Fruit fly (Drosophila melanogaster) whole organism, embryonic: Measurements from ENCODE around the gene slpr.
A peak's percentile ranks its signal among the peaks of the same experiment; 100 is the strongest.

Experiments
- Awh ChIP-seq: fragments of 200-800 bp; sonication (Bioruptor generic); IDR thresholded peaks from 2 replicates; pipeline ENCODE4, ENCODE4 v1.3.6; 2022; ENCODE audit warnings: missing biosample characterization, missing genetic modification characterization
- CG11504 ChIP-seq: fragments of 200-800 bp; sonication (Bioruptor generic); optimal IDR thresholded peaks from 3 replicates; lab custom pipeline; 2019; ENCODE audit warnings: missing biosample characterization, mild to moderate bottlenecking, missing genetic modification characterization, moderate library complexity
- CG11560 ChIP-seq: fragments of 200-800 bp; sonication (Bioruptor generic); IDR thresholded peaks from 3 replicates; pipeline ENCODE4 v1.3.6; 2022; ENCODE audit warnings: missing biosample characterization, missing genetic modification characterization
- CG12219 ChIP-seq: fragments of 200-800 bp; sonication (Bioruptor generic); optimal IDR thresholded peaks from 3 replicates; lab custom pipeline; 2018; ENCODE audit warnings: missing biosample characterization, mild to moderate bottlenecking, missing genetic modification characterization
- CG12391 ChIP-seq: fragments of 200-800 bp; sonication (Bioruptor generic); optimal IDR thresholded peaks from 3 replicates; lab custom pipeline; 2018; ENCODE audit warnings: missing biosample characterization, mild to moderate bottlenecking, missing genetic modification characterization, moderate library complexity
- CG13624 ChIP-seq: fragments of 200-800 bp; sonication (Bioruptor generic); optimal IDR thresholded peaks from 2 replicates; lab custom pipeline; 2016; ENCODE audit warnings: missing biosample characterization, missing genetic modification characterization
- CG14710 ChIP-seq: fragments of 200-800 bp; sonication (Bioruptor generic); optimal IDR thresholded peaks from 3 replicates; lab custom pipeline; 2019; ENCODE audit warnings: missing biosample characterization, mild to moderate bottlenecking, missing genetic modification characterization, moderate library complexity
- CG1647 ChIP-seq: fragments of 200-800 bp; sonication (Bioruptor generic); optimal IDR thresholded peaks from 3 replicates; lab custom pipeline; 2016; ENCODE audit warnings: missing biosample characterization, missing genetic modification characterization
- CG17802 ChIP-seq: fragments of 200-800 bp; sonication (Bioruptor generic); optimal IDR thresholded peaks from 2 replicates; lab custom pipeline; 2018; ENCODE audit warnings: missing biosample characterization, mild to moderate bottlenecking, missing genetic modification characterization, moderate library complexity
- CG17829 ChIP-seq: fragments of 200-800 bp; optimal IDR thresholded peaks from 2 replicates; lab custom pipeline; 2019; ENCODE audit warnings: missing biosample characterization, mild to moderate bottlenecking, missing genetic modification characterization, moderate library complexity
- CG18764 ChIP-seq: fragments of 200-800 bp; sonication (Bioruptor generic); optimal IDR thresholded peaks from 3 replicates; lab custom pipeline; 2016; ENCODE audit warnings: missing biosample characterization, missing genetic modification characterization
- CG30403 ChIP-seq: fragments of 200-800 bp; sonication (Bioruptor generic); optimal IDR thresholded peaks from 3 replicates; lab custom pipeline; 2016; ENCODE audit warnings: missing biosample characterization, missing genetic modification characterization
- CG6854 ChIP-seq: fragments of 200-800 bp; sonication (Bioruptor generic); optimal IDR thresholded peaks from 3 replicates; lab custom pipeline; 2017; ENCODE audit warnings: missing biosample characterization, mild to moderate bottlenecking, missing genetic modification characterization
- CG7556 ChIP-seq: fragments of 200-800 bp; sonication (Bioruptor generic); optimal IDR thresholded peaks from 2 replicates; lab custom pipeline; 2017; ENCODE audit warnings: missing biosample characterization, mild to moderate bottlenecking, missing genetic modification characterization
- CG9215 ChIP-seq: fragments of 200-800 bp; sonication (Bioruptor generic); IDR thresholded peaks from 2 replicates; pipeline ENCODE4 v1.3.6; 2022; ENCODE audit warnings: missing biosample characterization, missing genetic modification characterization
- CG9932 ChIP-seq: fragments of 200-800 bp; sonication (Bioruptor generic); IDR thresholded peaks from 2 replicates; pipeline ENCODE4 v1.3.6; 2022; ENCODE audit warnings: missing biosample characterization, missing genetic modification characterization
- Deaf1 ChIP-seq: fragments of 200-800 bp; optimal IDR thresholded peaks from 3 replicates; lab custom pipeline; 2019; ENCODE audit warnings: missing biosample characterization, mild to moderate bottlenecking, missing genetic modification characterization, moderate library complexity
- Dip3 ChIP-seq: fragments of 200-800 bp; sonication (Bioruptor generic); optimal IDR thresholded peaks from 3 replicates; lab custom pipeline; 2016; ENCODE audit warnings: missing biosample characterization, missing genetic modification characterization
- Doc2 ChIP-seq: fragments of 200-800 bp; sonication (Bioruptor generic); IDR thresholded peaks from 2 replicates; pipeline ENCODE4 v1.3.6; 2022; ENCODE audit warnings: missing biosample characterization, missing genetic modification characterization
- ERR ChIP-seq: fragments of 200-800 bp; sonication (Bioruptor generic); optimal IDR thresholded peaks from 2 replicates; lab custom pipeline; 2016; ENCODE audit warnings: missing biosample characterization, missing genetic modification characterization
- Hr3 ChIP-seq: fragments of 200-800 bp; sonication (Bioruptor generic); optimal IDR thresholded peaks from 3 replicates; lab custom pipeline; 2016; ENCODE audit warnings: missing biosample characterization, missing genetic modification characterization
- MBD-R2 ChIP-seq: fragments of 200-800 bp; sonication (Bioruptor generic); IDR thresholded peaks from 2 replicates; pipeline ENCODE4 v1.3.6; 2022; ENCODE audit warnings: missing biosample characterization, missing genetic modification characterization
- Ptx1 ChIP-seq: fragments of 200-800 bp; sonication (Bioruptor generic); IDR thresholded peaks from 2 replicates; pipeline ENCODE4 v1.3.6; 2022; ENCODE audit warnings: missing biosample characterization, missing genetic modification characterization
- Xbp1 ChIP-seq: fragments of 200-800 bp; sonication (Bioruptor generic); optimal IDR thresholded peaks from 3 replicates; lab custom pipeline; 2016; ENCODE audit warnings: missing biosample characterization, mild to moderate bottlenecking, missing genetic modification characterization
- al ChIP-seq: fragments of 200-800 bp; sonication (Bioruptor generic); IDR thresholded peaks from 2 replicates; pipeline ENCODE4 v1.3.6; 2022; ENCODE audit warnings: missing biosample characterization, missing genetic modification characterization
- ara ChIP-seq: fragments of 200-800 bp; sonication (Bioruptor generic); IDR thresholded peaks from 2 replicates; pipeline ENCODE4 v1.3.6; 2022; ENCODE audit warnings: missing biosample characterization, missing genetic modification characterization
- br ChIP-seq: fragments of >200 bp; optimal IDR thresholded peaks from 2 replicates; lab custom pipeline; 2017
- cas ChIP-seq: fragments of 200-800 bp; sonication (Bioruptor generic); IDR thresholded peaks from 2 replicates; pipeline ENCODE4 v1.3.6; 2022; ENCODE audit warnings: missing biosample characterization, missing genetic modification characterization
- corto ChIP-seq: fragments of 200-800 bp; sonication (Bioruptor generic); optimal IDR thresholded peaks from 2 replicates; lab custom pipeline; 2016; ENCODE audit warnings: missing biosample characterization, mild to moderate bottlenecking, missing genetic modification characterization, moderate library complexity
- cwo ChIP-seq: fragments of 200-800 bp; sonication (Bioruptor generic); optimal IDR thresholded peaks from 3 replicates; lab custom pipeline; 2017; ENCODE audit warnings: missing biosample characterization, missing genetic modification characterization, mild to moderate bottlenecking, moderate library complexity, missing genetic modification reagents
- dati ChIP-seq: fragments of 200-800 bp; sonication (Bioruptor generic); IDR thresholded peaks from 2 replicates; pipeline ENCODE4 v1.3.6; 2022; ENCODE audit warnings: missing biosample characterization, missing genetic modification characterization
- dimm ChIP-seq: fragments of 200-800 bp; sonication (Bioruptor generic); IDR thresholded peaks from 2 replicates; pipeline ENCODE4 v1.3.6; 2022; ENCODE audit warnings: missing biosample characterization, missing genetic modification characterization
- emc ChIP-seq: fragments of 200-800 bp; sonication (Bioruptor generic); optimal IDR thresholded peaks from 2 replicates; lab custom pipeline; 2016; ENCODE audit warnings: missing biosample characterization, missing genetic modification characterization
- exex ChIP-seq: fragments of 200-800 bp; sonication (Bioruptor generic); optimal IDR thresholded peaks from 4 replicates; lab custom pipeline; 2018; ENCODE audit warnings: missing biosample characterization, mild to moderate bottlenecking, missing genetic modification characterization, moderate library complexity
- h ChIP-seq: fragments of >200 bp; optimal IDR thresholded peaks from 2 replicates; lab custom pipeline; 2017
- hbn ChIP-seq: fragments of 200-800 bp; sonication (Bioruptor generic); IDR thresholded peaks from 2 replicates; pipeline ENCODE4 v1.3.6; 2022; ENCODE audit warnings: missing biosample characterization, missing genetic modification characterization; ENCODE audit not compliant: partially characterized antibody
- hth ChIP-seq: fragments of >200 bp; optimal IDR thresholded peaks from 2 replicates; lab custom pipeline; 2017; ENCODE audit warnings: inconsistent platforms
- kah ChIP-seq: fragments of 200-800 bp; sonication (Bioruptor generic); optimal IDR thresholded peaks from 2 replicates; lab custom pipeline; 2018; ENCODE audit warnings: missing biosample characterization, mild to moderate bottlenecking, missing genetic modification characterization
- lbe ChIP-seq: fragments of 200-800 bp; sonication (Bioruptor generic); optimal IDR thresholded peaks from 2 replicates; lab custom pipeline; 2016; ENCODE audit warnings: missing biosample characterization, mild to moderate bottlenecking, missing genetic modification characterization
- lmd ChIP-seq: fragments of 200-800 bp; sonication (Bioruptor generic); IDR thresholded peaks from 2 replicates; pipeline ENCODE4 v1.3.6; 2022; ENCODE audit warnings: missing biosample characterization, missing genetic modification characterization
- mirr ChIP-seq: fragments of 200-800 bp; sonication (Bioruptor generic); optimal IDR thresholded peaks from 3 replicates; lab custom pipeline; 2018; ENCODE audit warnings: missing biosample characterization, mild to moderate bottlenecking, missing genetic modification characterization
- pb ChIP-seq: fragments of 200-800 bp; sonication (Bioruptor generic); optimal IDR thresholded peaks from 3 replicates; lab custom pipeline; 2016; ENCODE audit warnings: missing biosample characterization, missing genetic modification characterization
- pfk ChIP-seq: fragments of 200-800 bp; sonication (Bioruptor generic); optimal IDR thresholded peaks from 2 replicates; lab custom pipeline; 2018; ENCODE audit warnings: missing biosample characterization, mild to moderate bottlenecking, missing genetic modification characterization, moderate library complexity
- phol ChIP-seq: fragments of 200-800 bp; sonication (Bioruptor generic); optimal IDR thresholded peaks from 3 replicates; lab custom pipeline; 2018; ENCODE audit warnings: missing biosample characterization, mild to moderate bottlenecking, missing genetic modification characterization, moderate library complexity
- pros ChIP-seq: fragments of 200-800 bp; sonication (Bioruptor generic); optimal IDR thresholded peaks from 3 replicates; lab custom pipeline; 2019; ENCODE audit warnings: missing biosample characterization, mild to moderate bottlenecking, missing genetic modification characterization, moderate library complexity
- ranshi ChIP-seq: fragments of 200-800 bp; sonication (Bioruptor generic); IDR thresholded peaks from 2 replicates; pipeline ENCODE4 v1.3.6; 2022; ENCODE audit warnings: missing biosample characterization, missing genetic modification characterization
- sna ChIP-seq: fragments of 200-800 bp; sonication (Bioruptor generic); IDR thresholded peaks from 2 replicates; pipeline ENCODE4 v1.3.6; 2022; ENCODE audit warnings: missing biosample characterization, missing genetic modification characterization; ENCODE audit not compliant: partially characterized antibody
- sob ChIP-seq: fragments of 200-800 bp; sonication (Bioruptor generic); IDR thresholded peaks from 2 replicates; pipeline ENCODE4 v1.3.6; 2022; ENCODE audit warnings: missing biosample characterization, missing genetic modification characterization
- ssp ChIP-seq: fragments of 200-800 bp; sonication (Bioruptor generic); IDR thresholded peaks from 2 replicates; pipeline ENCODE4 v1.3.6; 2022; ENCODE audit warnings: missing biosample characterization, missing genetic modification characterization
- tup ChIP-seq: fragments of 200-800 bp; sonication (Bioruptor generic); optimal IDR thresholded peaks from 2 replicates; lab custom pipeline; 2016; ENCODE audit warnings: missing biosample characterization, mild to moderate bottlenecking, missing genetic modification characterization, moderate library complexity
- vfl ChIP-seq: fragments of 200-800 bp; sonication (Bioruptor generic); optimal IDR thresholded peaks from 2 replicates; lab custom pipeline; 2016; ENCODE audit warnings: missing biosample characterization, missing genetic modification characterization
- yki ChIP-seq: fragments of >200 bp; optimal IDR thresholded peaks from 3 replicates; lab custom pipeline; 2018

Gene slpr

dm6 chrX:8178165-8178955 lies 1.4 kb upstream of the slpr start, which contains the start of gene sdt (continued):
- TF ChIP-seq CG12219 (no peak), MBD-R2 (no peak), Ptx1 (GFP tag; lab: Robert Waterston, UW) (no peak), h (lab: Kevin White, UChicago) (no peak), ssp (GFP tag; lab: Robert Waterston, UW) (no peak), sob (GFP tag; lab: Robert Waterston, UW) (0 out of 2 replicates have a peak, but pooled peaks have one; percentile 34), kah (GFP tag; lab: Kevin White, UChicago) (no peak), CG11504 (tag; lab: Kevin White, UChicago) (peak; percentile 54), pfk (no peak), CG12391 (peak; percentile 10), lmd (GFP tag; lab: Robert Waterston, UW) (0 out of 2 replicates have a peak, but pooled peaks have one; percentile 11), CG9932 (GFP tag; lab: Robert Waterston, UW) (no peak), cwo (GFP tag; lab: Kevin White, UChicago) (no peak), exex (tag; lab: Kevin White, UChicago) (no peak), sna (GFP tag; lab: Robert Waterston, UW) (no peak), mirr (no peak), hth (no peak), CG6854 (GFP tag; lab: Kevin White, UChicago) (no peak), CG11560 (no peak), Doc2 (GFP tag; lab: Robert Waterston, UW) (no peak), cas (GFP tag; lab: Robert Waterston, UW) (no peak), Xbp1 (no peak), Deaf1 (tag; lab: Kevin White, UChicago) (peak; percentile 85), dati (no peak), yki (no peak), CG18764 (GFP tag; lab: Kevin White, UChicago) (no peak), CG17829 (tag; lab: Kevin White, UChicago) (no peak), ERR (GFP tag; lab: Kevin White, UChicago) (no peak), CG17802 (tag; lab: Kevin White, UChicago) (no peak), CG9215 (GFP tag; lab: Robert Waterston, UW) (no peak), phol (peak; percentile 17), Dip3 (GFP tag; lab: Kevin White, UChicago) (no peak), corto (GFP tag; lab: Kevin White, UChicago) (no peak), hbn (GFP tag; lab: Robert Waterston, UW) (no peak), pros (GFP tag; lab: Kevin White, UChicago) (no peak), CG1647 (no peak), ranshi (GFP tag; lab: Robert Waterston, UW) (no peak), CG13624 (peak; percentile 13), lbe (GFP tag; lab: Kevin White, UChicago) (no peak), tup (GFP tag; lab: Kevin White, UChicago) (no peak), Hr3 (GFP tag; lab: Kevin White, UChicago) (no peak), CG7556 (GFP tag; lab: Kevin White, UChicago) (peak; percentile 57), CG30403 (GFP tag; lab: Kevin White, UChicago) (peak; percentile 36), dimm (GFP tag; lab: Robert Waterston, UW) (no peak), vfl (GFP tag; lab: Kevin White, UChicago) (no peak), pb (GFP tag; lab: Kevin White, UChicago) (no peak), al (no peak), ara (GFP tag; lab: Robert Waterston, UW) (no peak), CG14710 (tag; lab: Kevin White, UChicago) (no peak), br (lab: Kevin White, UChicago) (no peak), emc (GFP tag; lab: Kevin White, UChicago) (no peak), Awh (GFP tag; lab: Robert Waterston, UW) (no peak)
